Worm (Caenorhabditis elegans): ENCODE data around the gene asm-2.

- TF ChIP-seq fkh-10 (GFP tag; optimal IDR thresholded peaks at IDR 0.05) (no peak), ama-1 (optimal IDR thresholded peaks at IDR 0.05) (no peak), lin-11 (tag; optimal IDR thresholded peaks at IDR 0.05) (no peak), nhr-11 (tag; optimal IDR thresholded peaks at IDR 0.05) (no peak), hlh-30 (tag; optimal IDR thresholded peaks at IDR 0.05; ENCODE audit: insufficient read depth) (no peak), zip-5 (tag; optimal IDR thresholded peaks at IDR 0.05) (no peak), pax-1 (tag; optimal IDR thresholded peaks at IDR 0.05) (no peak), ttx-3 (tag; optimal IDR thresholded peaks at IDR 0.05) (no peak), rnt-1 (tag; optimal IDR thresholded peaks at IDR 0.05) (no peak), ceh-48 (tag; optimal IDR thresholded peaks at IDR 0.05) (no peak)
These were observed at the start of gene asm-2 for ce11 chrX:11324240-11324639.
